Worm (Caenorhabditis elegans) whole organism, L4 larva: ENCODE results near the gene dhhc-10.

Experiments
- F10B5.3 ChIP-seq: sonication (generic microtip); optimal IDR thresholded peaks from 2 replicates; lab custom pipeline; 2016; ENCODE audit warnings: mild to moderate bottlenecking, missing genetic modification characterization, missing compliant biosample characterization
- Y105C5A.15 ChIP-seq: fragments of 200-800 bp; sonication (Bioruptor generic); IDR thresholded peaks from 2 replicates; pipeline ENCODE4 v1.3.6; 2022; ENCODE audit warnings: missing genetic modification characterization, missing compliant biosample characterization
- Y5F2A.4 ChIP-seq: fragments of 200-800 bp; sonication (Bioruptor generic); optimal IDR thresholded peaks from 2 replicates; lab custom pipeline; 2018; ENCODE audit warnings: mild to moderate bottlenecking, missing genetic modification characterization, missing compliant biosample characterization
- Y75B8A.6 ChIP-seq: fragments of 200-800 bp; sonication (Bioruptor generic); IDR thresholded peaks from 2 replicates; pipeline ENCODE4 v1.3.6; 2022; ENCODE audit warnings: missing genetic modification reagents, missing genetic modification characterization, missing compliant biosample characterization
- aly-2 ChIP-seq: sonication (generic microtip); optimal IDR thresholded peaks from 2 replicates; lab custom pipeline; 2018; ENCODE audit warnings: missing biosample characterization, missing genetic modification characterization
- ceh-20 ChIP-seq: fragments of 200-800 bp; sonication (Bioruptor generic); IDR thresholded peaks from 2 replicates; pipeline ENCODE4 v1.3.6; 2022; ENCODE audit warnings: missing genetic modification reagents, missing genetic modification characterization, missing compliant biosample characterization
- daf-16 ChIP-seq, 3 experiments: sonication (generic microtip); optimal IDR thresholded peaks; 2 replicates each; lab custom pipeline; 2016 to 2017; ENCODE audit warnings: missing genetic modification characterization in 3 of 3, missing genetic modification reagents in 3 of 3, mild to moderate bottlenecking in 2 of 3, missing compliant biosample characterization in 2 of 3, missing biosample characterization in 1 of 3, moderate library complexity in 1 of 3
- dmd-6 ChIP-seq: fragments of 200-800 bp; sonication (Bioruptor generic); IDR thresholded peaks from 2 replicates; pipeline ENCODE4 v1.3.6; 2022; ENCODE audit warnings: missing genetic modification reagents, missing genetic modification characterization, missing compliant biosample characterization
- dve-1 ChIP-seq: sonication (generic microtip); optimal IDR thresholded peaks from 2 replicates; lab custom pipeline; 2017; ENCODE audit warnings: antibody characterized with exemption, mild to moderate bottlenecking, missing genetic modification characterization, missing compliant biosample characterization; ENCODE audit not compliant: insufficient read depth
- egl-43 ChIP-seq: fragments of 200-800 bp; sonication (Bioruptor generic); IDR thresholded peaks from 2 replicates; pipeline ENCODE4 v1.3.6; 2022; ENCODE audit warnings: missing genetic modification reagents, missing genetic modification characterization, missing compliant biosample characterization
- hlh-11 ChIP-seq: fragments of 200-800 bp; sonication (Bioruptor generic); optimal IDR thresholded peaks from 2 replicates; lab custom pipeline; 2018; ENCODE audit warnings: mild to moderate bottlenecking, missing genetic modification characterization, missing compliant biosample characterization
- lim-7 ChIP-seq: fragments of 200-800 bp; sonication (Bioruptor generic); IDR thresholded peaks from 2 replicates; pipeline ENCODE4 v1.3.6; 2022; ENCODE audit warnings: missing genetic modification characterization, missing compliant biosample characterization
- lin-1 ChIP-seq: fragments of 200-800 bp; sonication (Bioruptor generic); IDR thresholded peaks from 2 replicates; pipeline ENCODE4 v1.3.6; 2022; ENCODE audit warnings: missing genetic modification reagents, missing genetic modification characterization, missing compliant biosample characterization
- lin-13 ChIP-seq: fragments of 150-350 bp; optimal IDR thresholded peaks from 2 replicates; lab custom pipeline; 2014; ENCODE audit warnings: missing biosample characterization, missing genetic modification reagents, missing genetic modification characterization
- lin-38 ChIP-seq: fragments of 200-800 bp; sonication (Bioruptor generic); IDR thresholded peaks from 2 replicates; pipeline ENCODE4 v1.3.6; 2022; ENCODE audit warnings: missing genetic modification reagents, missing genetic modification characterization, missing compliant biosample characterization
- lin-39 ChIP-seq: fragments of 150-350 bp; optimal IDR thresholded peaks from 2 replicates; lab custom pipeline; 2014; ENCODE audit warnings: missing biosample characterization, missing genetic modification reagents, missing genetic modification characterization
- lsy-2 ChIP-seq, 2 experiments: fragments of 150-350 bp in 1 of 2; sonication (generic microtip) in 1 of 2; optimal IDR thresholded peaks; 2 replicates each; lab custom pipeline; 2014 to 2017; ENCODE audit warnings: missing biosample characterization in 2 of 2, missing genetic modification characterization in 2 of 2
- madf-9 ChIP-seq: fragments of 200-800 bp; sonication (Bioruptor generic); conservative IDR thresholded peaks from 2 replicates; pipeline ENCODE4 v1.3.6; 2022; ENCODE audit warnings: missing genetic modification reagents, missing genetic modification characterization, missing compliant biosample characterization
- mdl-1 ChIP-seq, 2 experiments: fragments of 150-350 bp in 1 of 2; sonication (generic microtip) in 1 of 2; optimal IDR thresholded peaks; 2 replicates each; lab custom pipeline; 2014 to 2017; ENCODE audit warnings: missing biosample characterization in 2 of 2, missing genetic modification characterization in 2 of 2
- mdt-29 ChIP-seq: fragments of 200-800 bp; sonication (Bioruptor generic); IDR thresholded peaks from 2 replicates; pipeline ENCODE4 v1.3.6; 2022; ENCODE audit warnings: missing genetic modification reagents, missing genetic modification characterization, missing compliant biosample characterization
- mes-2 ChIP-seq: sonication (generic microtip); optimal IDR thresholded peaks from 2 replicates; lab custom pipeline; 2016; ENCODE audit warnings: missing genotype, mild to moderate bottlenecking, missing genetic modification characterization, missing compliant biosample characterization; ENCODE audit not compliant: poor library complexity, severe bottlenecking
- mxl-2 ChIP-seq: fragments of 200-800 bp; sonication (Bioruptor generic); conservative IDR thresholded peaks from 2 replicates; pipeline ENCODE4 v1.3.6; 2022; ENCODE audit warnings: missing genetic modification reagents, missing genetic modification characterization, missing compliant biosample characterization
- nhr-111 ChIP-seq: fragments of 200-800 bp; sonication (Bioruptor generic); optimal IDR thresholded peaks from 2 replicates; lab custom pipeline; 2018; ENCODE audit warnings: mild to moderate bottlenecking, missing genetic modification characterization, missing compliant biosample characterization
- nhr-237 ChIP-seq: sonication (generic microtip); optimal IDR thresholded peaks from 2 replicates; lab custom pipeline; 2017; ENCODE audit warnings: missing biosample characterization, missing genetic modification characterization
- nhr-25 ChIP-seq: sonication (generic microtip); optimal IDR thresholded peaks from 2 replicates; lab custom pipeline; 2017; ENCODE audit warnings: missing genetic modification characterization, mild to moderate bottlenecking, missing compliant biosample characterization, antibody characterized with exemption, moderate library complexity, borderline replicate concordance; ENCODE audit not compliant: insufficient read depth
- nhr-28 ChIP-seq: fragments of 150-350 bp; optimal IDR thresholded peaks from 2 replicates; lab custom pipeline; 2014; ENCODE audit warnings: missing biosample characterization, missing genetic modification characterization
- nhr-41 ChIP-seq: fragments of 200-800 bp; sonication (Bioruptor generic); IDR thresholded peaks from 2 replicates; pipeline ENCODE4 v1.3.6; 2022; ENCODE audit warnings: missing genetic modification reagents, missing genetic modification characterization, missing compliant biosample characterization
- nhr-48 ChIP-seq: sonication (generic microtip); optimal IDR thresholded peaks from 2 replicates; lab custom pipeline; 2016; ENCODE audit warnings: mild to moderate bottlenecking, missing genetic modification characterization, missing compliant biosample characterization
- rbr-2 ChIP-seq: sonication (generic microtip); optimal IDR thresholded peaks from 2 replicates; lab custom pipeline; 2016; ENCODE audit warnings: missing genotype, missing genetic modification characterization, missing compliant biosample characterization
- snpc-1.2 ChIP-seq: fragments of 200-800 bp; sonication (Bioruptor generic); IDR thresholded peaks from 2 replicates; pipeline ENCODE4 v1.3.6; 2022; ENCODE audit warnings: missing genetic modification reagents, missing genetic modification characterization, missing compliant biosample characterization
- spr-1 ChIP-seq: sonication (generic microtip); optimal IDR thresholded peaks from 2 replicates; lab custom pipeline; 2016; ENCODE audit warnings: mild to moderate bottlenecking, missing genetic modification characterization, missing compliant biosample characterization
- tag-97 ChIP-seq: fragments of 200-800 bp; sonication (Bioruptor generic); IDR thresholded peaks from 2 replicates; pipeline ENCODE4 v1.3.6; 2022; ENCODE audit warnings: missing genetic modification characterization, missing compliant biosample characterization
- tra-1 ChIP-seq: fragments of 200-800 bp; sonication (Bioruptor generic); IDR thresholded peaks from 2 replicates; pipeline ENCODE4 v1.3.6; 2022; ENCODE audit warnings: missing genetic modification reagents, missing genetic modification characterization, missing compliant biosample characterization
- unc-130 ChIP-seq: sonication (generic microtip); optimal IDR thresholded peaks from 2 replicates; lab custom pipeline; 2016; ENCODE audit warnings: missing genetic modification reagents, missing genetic modification characterization, missing compliant biosample characterization
- unc-62 ChIP-seq, 3 experiments: fragments of 150-350 bp in 1 of 3; sonication (generic microtip); optimal IDR thresholded peaks in 2 of 3; peaks in 1 of 3; 1 replicate in 1 of 3; 2 replicates in 2 of 3; lab custom pipeline; 2014 to 2017; ENCODE audit warnings: missing biosample characterization in 3 of 3, missing genetic modification characterization in 3 of 3, missing genetic modification reagents in 3 of 3, missing genotype in 1 of 3
- zag-1 ChIP-seq: fragments of 150-350 bp; optimal IDR thresholded peaks from 2 replicates; lab custom pipeline; 2014; ENCODE audit warnings: missing biosample characterization, missing genetic modification characterization
- ztf-11 ChIP-seq: fragments of 150-350 bp; optimal IDR thresholded peaks from 2 replicates; lab custom pipeline; 2014; ENCODE audit warnings: missing biosample characterization, missing genetic modification characterization

The dhhc-10 gene

DNA sequence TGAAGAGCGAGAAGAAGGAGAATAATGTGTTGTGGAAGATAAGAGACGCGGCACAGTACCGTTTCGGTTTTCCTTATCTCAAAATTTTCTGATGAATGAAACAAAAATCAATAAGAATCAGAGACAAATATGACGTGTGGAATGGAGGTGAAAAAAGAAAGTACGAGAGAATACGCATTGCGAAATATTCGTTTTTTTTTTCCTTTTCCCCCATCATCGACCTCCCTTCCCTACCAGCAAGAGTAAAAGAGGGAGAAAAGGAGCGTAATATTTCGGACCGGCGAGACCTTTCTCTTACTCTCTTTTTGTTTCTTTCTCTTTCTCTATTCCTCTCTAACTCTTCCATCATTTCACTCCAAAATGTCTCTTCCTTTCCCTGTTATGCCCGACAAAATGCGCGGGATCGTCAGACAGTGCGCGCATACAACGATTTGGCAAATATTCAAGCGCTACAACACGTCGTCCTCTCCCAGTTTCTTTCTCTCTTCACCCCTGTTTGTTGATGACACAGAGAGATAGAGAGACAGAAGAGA lies 44.6 kb upstream of the dhhc-10 start (continued):
- TF ChIP-seq daf-16 (GFP tag; optimal IDR thresholded peaks at IDR 0.05; lab: Kevin White, UChicago) (no peak), daf-16 (tag; optimal IDR thresholded peaks at IDR 0.05; lab: Kevin White, UChicago) (peak; percentile 60), lim-7 (no peak), Y105C5A.15 (no peak), mdt-29 (GFP tag; lab: Robert Waterston, UW) (no peak), Y5F2A.4 (GFP tag; lab: Kevin White, UChicago) (no peak), spr-1 (tag; lab: Kevin White, UChicago) (no peak), ztf-11 (no peak), F10B5.3 (tag; lab: Kevin White, UChicago) (no peak)
- TF ChIP-seq, all 104 proteins: peak for 23

ce11 chrX:4662964-4663684 lies 43.9 kb upstream of the dhhc-10 start:
- TF ChIP-seq daf-16 (GFP tag; optimal IDR thresholded peaks at IDR 0.05; lab: Kevin White, UChicago) (no peak), daf-16 (tag; optimal IDR thresholded peaks at IDR 0.05; lab: Kevin White, UChicago) (peak; percentile 44), dve-1 (tag; lab: Kevin White, UChicago) (peak; percentile 38), mdl-1 (tag; optimal IDR thresholded peaks at IDR 0.05; lab: Kevin White, UChicago) (peak in 1 of 2 experiments; percentile 31), unc-62 (GFP tag; optimal IDR thresholded peaks at IDR 0.05 in 1 of 2; lab: Kevin White, UChicago) (peak in 1 of 2 experiments; percentile 17), unc-62 (tag; optimal IDR thresholded peaks at IDR 0.05; lab: Kevin White, UChicago) (no peak), mxl-2 (no peak), nhr-28 (tag; lab: Kevin White, UChicago) (peak; percentile 47), ceh-20 (GFP tag; lab: Robert Waterston, UW) (no peak)

DNA sequence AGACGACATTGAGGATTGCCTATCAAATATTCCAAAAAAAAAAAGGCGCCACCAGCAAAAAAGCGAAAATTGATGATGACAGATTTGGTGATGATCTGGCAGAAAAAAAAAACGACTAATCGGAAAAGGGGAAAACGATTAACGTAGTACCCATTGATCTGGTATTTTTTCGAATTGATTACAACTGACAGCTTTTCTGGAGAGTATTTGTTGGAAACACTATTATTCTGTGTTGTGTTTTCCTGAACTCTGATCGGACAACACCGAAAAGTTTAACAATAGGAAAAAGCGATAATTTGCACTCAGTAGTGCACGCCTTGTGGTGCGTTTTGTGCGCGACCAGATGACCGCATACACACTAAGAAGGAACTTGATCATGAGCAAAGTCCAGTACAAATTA lies 42.3 kb upstream of the dhhc-10 start:
- TF ChIP-seq unc-62 (GFP tag; optimal IDR thresholded peaks at IDR 0.05 in 1 of 2; lab: Kevin White, UChicago) (peak in 1 of 2 experiments; percentile 77), unc-62 (tag; optimal IDR thresholded peaks at IDR 0.05; lab: Kevin White, UChicago) (no peak), unc-130 (GFP tag; lab: Kevin White, UChicago) (no peak), nhr-28 (tag; lab: Kevin White, UChicago) (peak; percentile 41), rbr-2 (tag; lab: Kevin White, UChicago) (no peak), lin-13 (GFP tag; lab: Kevin White, UChicago) (no peak), aly-2 (tag; lab: Kevin White, UChicago) (no peak), lin-38 (GFP tag; lab: Robert Waterston, UW) (no peak), hlh-11 (tag; lab: Kevin White, UChicago) (peak; percentile 13), nhr-111 (GFP tag; lab: Kevin White, UChicago) (no peak), Y105C5A.15 (no peak), spr-1 (tag; lab: Kevin White, UChicago) (no peak), madf-9 (no peak), zag-1 (tag; lab: Kevin White, UChicago) (no peak), Y5F2A.4 (GFP tag; lab: Kevin White, UChicago) (no peak), nhr-41 (GFP tag; lab: Robert Waterston, UW) (no peak), egl-43 (GFP tag; lab: Robert Waterston, UW) (no peak), nhr-48 (peak; percentile 50)

DNA sequence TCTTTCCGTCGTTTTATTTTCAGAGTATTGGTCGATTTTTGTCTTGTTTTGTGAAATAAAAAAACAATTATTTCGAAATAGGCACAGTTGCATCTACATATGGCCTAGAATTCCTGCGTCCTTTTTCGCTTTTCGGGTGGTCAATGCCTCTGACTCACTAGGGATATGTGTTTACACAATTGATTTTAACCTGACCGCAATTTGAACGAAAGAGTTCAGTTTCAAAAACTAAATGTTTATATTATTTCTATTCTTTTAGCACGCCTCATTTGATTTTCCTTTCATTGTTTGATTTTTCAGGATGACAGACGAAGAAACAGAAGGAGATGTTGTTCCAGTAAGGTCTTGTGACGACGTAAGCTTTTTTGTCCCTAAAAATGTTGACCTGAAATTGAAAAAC lies 39.2 kb upstream of the dhhc-10 start, which contains the start of gene mfsd-12:
TSS of gene mfsd-12 (plus strand) at position 301 of the 400 bp plus-strand sequence.
- TF ChIP-seq mes-2 (tag; lab: Kevin White, UChicago) = peak; percentile 21
- no peak for TF ChIP-seq nhr-237 (tag; lab: Kevin White, UChicago)

DNA sequence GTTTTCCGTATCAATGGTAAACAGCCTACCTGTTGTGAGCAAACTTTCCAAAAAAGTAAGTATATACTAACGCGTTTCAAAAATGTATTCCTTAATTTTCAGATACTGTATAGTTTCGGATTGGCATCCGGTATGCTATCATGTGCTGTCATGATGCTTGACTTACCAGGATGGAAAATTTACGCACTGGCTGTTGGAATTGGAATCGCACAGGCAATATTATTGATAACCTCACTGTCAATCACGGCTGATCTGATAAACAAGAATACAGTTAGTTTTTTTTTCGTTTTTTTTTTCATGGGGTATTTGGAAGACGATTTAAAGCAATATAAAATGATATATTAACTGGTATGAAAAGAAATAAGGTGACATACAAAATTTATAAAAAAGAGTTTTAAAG lies 35.1 kb upstream of the dhhc-10 start:
- TF ChIP-seq hlh-11 (tag; lab: Kevin White, UChicago) = peak; percentile 32
- no peak for TF ChIP-seq egl-43 (GFP tag; lab: Robert Waterston, UW)
- TF ChIP-seq daf-16 (GFP tag; optimal IDR thresholded peaks at IDR 0.05; lab: Kevin White, UChicago) = no peak
- peak; percentile 47 for TF ChIP-seq daf-16 (tag; optimal IDR thresholded peaks at IDR 0.05; lab: Kevin White, UChicago)
- TF ChIP-seq tag-97 (GFP tag; lab: Robert Waterston, UW) = no peak
- no peak for TF ChIP-seq nhr-25 (tag; lab: Kevin White, UChicago)
- no peak for TF ChIP-seq mxl-2
- TF ChIP-seq ztf-11 = no peak
- no peak for TF ChIP-seq snpc-1.2 (GFP tag; lab: Robert Waterston, UW)
- TF ChIP-seq rbr-2 (tag; lab: Kevin White, UChicago) = no peak
- no peak for TF ChIP-seq lsy-2 (tag; optimal IDR thresholded peaks at IDR 0.05; lab: Kevin White, UChicago)
- peak; percentile 86 for TF ChIP-seq dmd-6 (GFP tag; lab: Robert Waterston, UW)
- TF ChIP-seq lin-1 (GFP tag; lab: Robert Waterston, UW) = no peak
- TF ChIP-seq dve-1 (tag; lab: Kevin White, UChicago) = peak; percentile 53
- TF ChIP-seq tra-1 (GFP tag; lab: Robert Waterston, UW) = 0 out of 2 replicates have a peak, but pooled peaks have one; percentile 36
- TF ChIP-seq aly-2 (tag; lab: Kevin White, UChicago) = no peak
- no peak for TF ChIP-seq Y75B8A.6 (GFP tag; lab: Robert Waterston, UW)
- TF ChIP-seq nhr-48 = no peak
- no peak for TF ChIP-seq lin-39
- TF ChIP-seq, all 104 proteins: peak for 5
